Worm (Caenorhabditis elegans): ENCODE results near the gene srj-53.

The srj-53 gene

ce11 chrV:724946-725806 lies 30.7 kb upstream of the srj-53 start:
- peak; percentile 14 for TF ChIP-seq Y55F3AM.14 (GFP tag; optimal IDR thresholded peaks at IDR 0.05)
- peak; percentile 41 for TF ChIP-seq sma-9 (GFP tag; optimal IDR thresholded peaks at IDR 0.05)
- no peak for TF ChIP-seq sma-9 (tag; optimal IDR thresholded peaks at IDR 0.05)
- TF ChIP-seq alr-1 (tag; optimal IDR thresholded peaks at IDR 0.05): no peak
- TF ChIP-seq nhr-237 (tag; optimal IDR thresholded peaks at IDR 0.05): no peak
- TF ChIP-seq sma-3 (GFP tag; optimal IDR thresholded peaks at IDR 0.05): no peak
- no peak for TF ChIP-seq ceh-16 (tag; optimal IDR thresholded peaks at IDR 0.05)
- TF ChIP-seq nhr-21 (tag; optimal IDR thresholded peaks at IDR 0.05): peak; percentile 16
- TF ChIP-seq lin-11 (tag; optimal IDR thresholded peaks at IDR 0.05): peak; percentile 13
- TF ChIP-seq ztf-1 (GFP tag; conservative IDR thresholded peaks at IDR 0.05): no peak
- peak; percentile 92 for TF ChIP-seq ama-1 (optimal IDR thresholded peaks at IDR 0.05)
- TF ChIP-seq nhr-129 (tag; optimal IDR thresholded peaks at IDR 0.05): peak; percentile 35

DNA sequence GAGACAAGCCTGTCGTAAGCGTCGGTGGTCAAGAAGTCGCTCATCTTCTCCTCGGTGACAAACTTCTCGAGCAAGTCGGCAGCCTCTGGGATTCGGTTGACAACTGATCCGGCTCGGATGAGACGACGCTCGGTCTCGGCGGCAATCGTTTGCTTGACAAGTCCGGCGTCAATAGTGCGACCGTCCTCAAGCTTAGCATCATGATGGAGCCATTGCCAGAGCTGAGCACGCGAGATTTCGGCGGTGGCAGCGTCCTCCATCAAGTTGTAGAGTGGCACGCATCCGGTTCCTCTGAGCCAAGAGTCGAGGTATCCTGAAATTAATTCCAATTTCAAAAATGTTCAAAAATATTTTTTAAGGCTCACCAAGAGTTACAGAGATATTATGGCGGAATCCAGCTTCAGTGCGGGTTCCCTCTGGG lies 30.0 kb upstream of the srj-53 start:
- TF ChIP-seq crh-2 (tag; optimal IDR thresholded peaks at IDR 0.05) (no peak), sma-3 (GFP tag; optimal IDR thresholded peaks at IDR 0.05) (peak; percentile 31), F13H6.1 (tag; optimal IDR thresholded peaks at IDR 0.05) (no peak), nhr-129 (tag; optimal IDR thresholded peaks at IDR 0.05) (no peak), aly-2 (tag; optimal IDR thresholded peaks at IDR 0.05) (no peak), egl-27 (tag; optimal IDR thresholded peaks at IDR 0.05) (no peak), ztf-4 (tag; optimal IDR thresholded peaks at IDR 0.05) (no peak)

DNA sequence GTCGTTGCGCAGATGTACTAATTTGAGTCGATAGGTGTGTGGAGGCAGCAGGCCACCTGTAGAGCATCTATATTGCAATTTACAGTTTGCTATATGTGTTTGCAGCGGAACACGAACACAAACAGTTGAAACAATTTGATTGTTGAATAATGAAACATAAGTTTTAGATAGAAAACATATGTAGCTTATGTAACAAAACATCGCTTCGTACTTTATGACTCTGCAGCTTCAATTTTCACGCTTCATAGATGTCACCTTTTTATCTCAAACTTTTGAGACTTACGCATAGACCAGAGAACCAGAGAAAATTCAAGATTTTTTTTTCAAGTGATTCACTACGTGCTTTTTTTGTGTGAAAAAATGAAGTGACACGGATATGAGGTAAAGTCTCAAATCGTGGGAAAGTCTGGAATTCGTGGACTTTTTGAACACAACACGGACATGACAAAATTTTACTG lies 29.4 kb upstream of the srj-53 start, which contains the start of gene fbxb-72:
Gene fbxb-72 (minus strand): TSS at position 58 of the 458 bp plus-strand sequence.
- TF ChIP-seq ztf-11 (tag; optimal IDR thresholded peaks at IDR 0.05) (no peak), nhr-12 (tag; optimal IDR thresholded peaks at IDR 0.05) (no peak), nhr-10 (tag; optimal IDR thresholded peaks at IDR 0.05) (no peak), unc-62 (GFP tag; optimal IDR thresholded peaks at IDR 0.05) (no peak), nhr-129 (tag; optimal IDR thresholded peaks at IDR 0.05) (peak; percentile 88), R02D3.7 (tag; optimal IDR thresholded peaks at IDR 0.05) (no peak), ceh-16 (tag; optimal IDR thresholded peaks at IDR 0.05) (no peak), crh-2 (tag; optimal IDR thresholded peaks at IDR 0.05) (peak; percentile 85), ceh-82 (tag; optimal IDR thresholded peaks at IDR 0.05) (no peak), snpc-4 (tag; optimal IDR thresholded peaks at IDR 0.05) (peak; percentile 37), mdl-1 (tag; optimal IDR thresholded peaks at IDR 0.05) (no peak), sma-9 (GFP tag; optimal IDR thresholded peaks at IDR 0.05) (peak; percentile 77), sma-9 (tag; optimal IDR thresholded peaks at IDR 0.05) (no peak), nhr-6 (tag; optimal IDR thresholded peaks at IDR 0.05) (peak; percentile 63), gmeb-1 (tag; optimal IDR thresholded peaks at IDR 0.05) (peak; percentile 46), elt-1 (tag; optimal IDR thresholded peaks at IDR 0.05) (no peak), nhr-25 (tag; optimal IDR thresholded peaks at IDR 0.05) (peak; percentile 89), Y55F3AM.14 (GFP tag; optimal IDR thresholded peaks at IDR 0.05) (peak; percentile 90), nhr-21 (tag; optimal IDR thresholded peaks at IDR 0.05) (peak; percentile 95), nhr-77 (tag; optimal IDR thresholded peaks at IDR 0.05) (no peak), dmd-4 (tag; optimal IDR thresholded peaks at IDR 0.05) (no peak), elt-3 (tag; optimal IDR thresholded peaks at IDR 0.05) (no peak), zag-1 (tag; optimal IDR thresholded peaks at IDR 0.05) (no peak), unc-55 (GFP tag; optimal IDR thresholded peaks at IDR 0.05) (no peak), lin-11 (tag; optimal IDR thresholded peaks at IDR 0.05) (no peak), C34F6.9 (tag; optimal IDR thresholded peaks at IDR 0.05) (peak; percentile 32), nhr-11 (tag; optimal IDR thresholded peaks at IDR 0.05) (no peak), lsy-2 (tag; optimal IDR thresholded peaks at IDR 0.05) (peak in 1 of 2 experiments; percentile 87), lin-39 (tag; optimal IDR thresholded peaks at IDR 0.05) (no peak), F13H6.1 (tag; optimal IDR thresholded peaks at IDR 0.05) (peak; percentile 71), blmp-1 (tag; optimal IDR thresholded peaks at IDR 0.05; ENCODE audit: insufficient read depth) (peak; percentile 73), fos-1 (tag; optimal IDR thresholded peaks at IDR 0.05) (no peak), ZK546.5 (tag; optimal IDR thresholded peaks at IDR 0.05) (peak; percentile 17), mab-5 (tag; optimal IDR thresholded peaks at IDR 0.05) (no peak), sem-4 (tag; optimal IDR thresholded peaks at IDR 0.05) (peak; percentile 8), sma-3 (GFP tag; optimal IDR thresholded peaks at IDR 0.05) (peak; percentile 70), unc-39 (tag; optimal IDR thresholded peaks at IDR 0.05) (no peak), alr-1 (tag; optimal IDR thresholded peaks at IDR 0.05) (no peak), aly-2 (tag; optimal IDR thresholded peaks at IDR 0.05) (peak; percentile 5), nhr-237 (tag; optimal IDR thresholded peaks at IDR 0.05) (no peak), ztf-4 (tag; optimal IDR thresholded peaks at IDR 0.05) (peak; percentile 89), mbf-1 (tag; optimal IDR thresholded peaks at IDR 0.05) (no peak), nhr-23 (tag; optimal IDR thresholded peaks at IDR 0.05) (no peak), ztf-1 (GFP tag; conservative IDR thresholded peaks at IDR 0.05) (0 out of 2 replicates have a peak, but pooled peaks have one; percentile 18), egl-27 (tag; optimal IDR thresholded peaks at IDR 0.05) (no peak)

All from whole organism, L2 larva.